Worm (Caenorhabditis elegans) whole organism, mixed stage, embryonic: ENCODE data around the gene T16G1.18.

Experiments used
- blmp-1 ChIP-seq: fragments of 150-350 bp; optimal IDR thresholded peaks from 2 replicates; lab custom pipeline; 2014; ENCODE audit warnings: missing biosample characterization, missing genetic modification characterization
- ceh-83 ChIP-seq: fragments of 200-800 bp; sonication (Bioruptor generic); optimal IDR thresholded peaks from 2 replicates; lab custom pipeline; 2018; ENCODE audit warnings: mild to moderate bottlenecking, missing genetic modification characterization, missing compliant biosample characterization
- hlh-1 ChIP-seq: fragments of 150-350 bp; optimal IDR thresholded peaks from 2 replicates; lab custom pipeline; 2014; ENCODE audit warnings: missing biosample characterization, missing genetic modification reagents, missing genetic modification characterization
- nhr-12 ChIP-seq: fragments of 150-350 bp; optimal IDR thresholded peaks from 2 replicates; lab custom pipeline; 2014; ENCODE audit warnings: missing biosample characterization, missing genetic modification characterization
- nhr-237 ChIP-seq: fragments of 150-350 bp; optimal IDR thresholded peaks from 2 replicates; lab custom pipeline; 2014; ENCODE audit warnings: missing biosample characterization, missing genetic modification characterization
- nhr-28 ChIP-seq: fragments of 150-350 bp; optimal IDR thresholded peaks from 2 replicates; lab custom pipeline; 2014; ENCODE audit warnings: missing biosample characterization, missing genetic modification characterization
- nhr-76 ChIP-seq: sonication (generic microtip); optimal IDR thresholded peaks from 2 replicates; lab custom pipeline; 2017; ENCODE audit warnings: missing biosample characterization, missing genetic modification characterization

The T16G1.18 gene

DNA sequence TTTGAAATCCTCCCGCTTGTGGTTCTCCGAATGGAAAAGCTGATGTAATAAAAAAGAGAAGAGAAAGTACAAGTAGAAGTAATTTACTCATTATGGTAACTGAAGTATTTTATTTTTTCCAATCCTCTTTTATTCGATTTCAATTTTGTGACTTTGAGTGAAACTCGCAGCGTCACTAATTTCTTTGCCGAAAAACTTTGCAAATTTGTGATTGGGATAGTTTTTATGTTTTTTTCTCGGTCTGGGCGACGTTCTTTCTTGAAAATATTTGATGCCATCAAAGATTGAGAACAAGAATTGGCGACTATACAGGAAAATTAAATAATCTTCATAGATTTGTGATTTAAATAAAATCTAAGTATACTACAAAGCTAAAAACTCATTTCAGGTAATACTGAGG is 48.5 kb downstream of the T16G1.18 start, which contains the start of gene far-4:
far-4 (minus strand) TSS at position 101 of the 400 bp plus-strand sequence.
- TF ChIP-seq ceh-83 (no peak), nhr-12 (tag; lab: Kevin White, UChicago) (no peak), nhr-237 (no peak)
- TF ChIP-seq, all 35 proteins: peak for 0

DNA sequence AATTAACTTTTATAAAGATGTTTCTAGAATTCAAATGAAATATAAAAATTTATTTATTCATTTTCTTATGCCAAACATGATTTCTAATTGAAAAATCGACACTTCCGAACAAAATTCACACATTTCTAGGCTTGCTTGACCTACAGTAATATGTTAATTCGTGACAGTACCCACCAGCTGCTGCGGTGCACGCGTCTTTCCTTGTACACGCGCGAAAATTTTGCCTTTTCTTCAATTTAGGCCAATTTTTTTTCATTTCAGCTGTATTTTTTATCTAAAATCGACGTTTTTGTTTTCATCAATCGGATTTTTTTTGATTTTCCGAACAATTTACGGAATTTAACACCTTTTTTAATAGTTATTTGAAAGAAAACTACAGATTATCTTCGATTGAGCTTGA is 49.0 kb downstream of the T16G1.18 start:
- TF ChIP-seq nhr-76 (tag; lab: Kevin White, UChicago) (no peak), blmp-1 (tag; lab: Kevin White, UChicago) (no peak), nhr-28 (no peak), hlh-1 (tag; lab: Kevin White, UChicago) (no peak)
